Fruit fly (Drosophila melanogaster) whole organism, embryonic: Measurements from ENCODE around the gene Ir7g.

ENCODE experiments used
- BEAF-32 ChIP-seq: fragments of 200-800 bp; sonication (Bioruptor generic); optimal IDR thresholded peaks from 3 replicates; lab custom pipeline; 2017; ENCODE audit warnings: missing biosample characterization, missing genetic modification characterization, mild to moderate bottlenecking, moderate library complexity, missing genetic modification reagents
- CG1024 ChIP-seq: fragments of 200-800 bp; sonication (Bioruptor generic); IDR thresholded peaks from 2 replicates; pipeline ENCODE4 v1.3.6; 2022; ENCODE audit warnings: missing biosample characterization, missing genetic modification characterization
- CG10654 ChIP-seq: fragments of 200-800 bp; sonication (Bioruptor generic); optimal IDR thresholded peaks from 2 replicates; lab custom pipeline; 2016; ENCODE audit warnings: missing biosample characterization, missing genetic modification characterization
- CG11504 ChIP-seq: fragments of 200-800 bp; sonication (Bioruptor generic); optimal IDR thresholded peaks from 3 replicates; lab custom pipeline; 2019; ENCODE audit warnings: missing biosample characterization, mild to moderate bottlenecking, missing genetic modification characterization, moderate library complexity
- CG11723 ChIP-seq: fragments of 200-800 bp; sonication (Bioruptor generic); optimal IDR thresholded peaks from 2 replicates; lab custom pipeline; 2017; ENCODE audit warnings: missing biosample characterization, mild to moderate bottlenecking, missing genetic modification characterization
- CG12391 ChIP-seq: fragments of 200-800 bp; sonication (Bioruptor generic); optimal IDR thresholded peaks from 3 replicates; lab custom pipeline; 2018; ENCODE audit warnings: missing biosample characterization, mild to moderate bottlenecking, missing genetic modification characterization, moderate library complexity
- CG1603 ChIP-seq: fragments of 200-800 bp; sonication (Bioruptor generic); optimal IDR thresholded peaks from 2 replicates; lab custom pipeline; 2019; ENCODE audit warnings: missing biosample characterization, mild to moderate bottlenecking, missing genetic modification characterization, moderate library complexity
- CG2120 ChIP-seq: fragments of 200-800 bp; sonication (Bioruptor generic); optimal IDR thresholded peaks from 3 replicates; lab custom pipeline; 2016; ENCODE audit warnings: missing biosample characterization, missing genetic modification characterization
- CG30020 ChIP-seq: fragments of 200-800 bp; optimal IDR thresholded peaks from 2 replicates; lab custom pipeline; 2019; ENCODE audit warnings: missing biosample characterization, mild to moderate bottlenecking, missing genetic modification characterization, moderate library complexity
- CG30431 ChIP-seq: fragments of 200-800 bp; sonication (Bioruptor generic); optimal IDR thresholded peaks from 2 replicates; lab custom pipeline; 2017; ENCODE audit warnings: missing biosample characterization, missing genetic modification characterization
- CG33557 ChIP-seq: fragments of 200-800 bp; sonication (Bioruptor generic); optimal IDR thresholded peaks from 2 replicates; lab custom pipeline; 2019; ENCODE audit warnings: missing biosample characterization, mild to moderate bottlenecking, missing genetic modification characterization, moderate library complexity
- CG34224 ChIP-seq: fragments of 200-800 bp; sonication (Bioruptor generic); IDR thresholded peaks from 3 replicates; pipeline ENCODE4 v1.3.6; 2022; ENCODE audit warnings: missing biosample characterization, missing genetic modification characterization; ENCODE audit not compliant: partially characterized antibody
- CG42726 ChIP-seq: fragments of 200-800 bp; sonication (Bioruptor generic); IDR thresholded peaks from 2 replicates; pipeline ENCODE4 v1.3.6; 2022; ENCODE audit warnings: missing biosample characterization, missing genetic modification characterization; ENCODE audit not compliant: partially characterized antibody
- CG7839 ChIP-seq: fragments of 200-800 bp; sonication (Bioruptor generic); optimal IDR thresholded peaks from 3 replicates; lab custom pipeline; 2018; ENCODE audit warnings: missing biosample characterization, mild to moderate bottlenecking, missing genetic modification characterization, moderate library complexity
- CG7987 ChIP-seq: fragments of 200-800 bp; sonication (Bioruptor generic); optimal IDR thresholded peaks from 2 replicates; lab custom pipeline; 2018; ENCODE audit warnings: missing biosample characterization, mild to moderate bottlenecking, missing genetic modification characterization, moderate library complexity
- CG9437 ChIP-seq: fragments of 200-800 bp; sonication (Bioruptor generic); optimal IDR thresholded peaks from 2 replicates; lab custom pipeline; 2018; ENCODE audit warnings: missing biosample characterization, mild to moderate bottlenecking, missing genetic modification characterization
- CrebB ChIP-seq: fragments of 200-800 bp; sonication (Bioruptor generic); optimal IDR thresholded peaks from 3 replicates; lab custom pipeline; 2018; ENCODE audit warnings: missing biosample characterization, mild to moderate bottlenecking, missing genetic modification characterization
- Dbx ChIP-seq: fragments of 200-800 bp; sonication (Bioruptor generic); IDR thresholded peaks from 3 replicates; pipeline ENCODE4 v1.3.6; 2022; ENCODE audit warnings: missing biosample characterization, missing genetic modification characterization
- Dfd ChIP-seq, 2 experiments: fragments of >200 bp; optimal IDR thresholded peaks; 2 replicates each; lab custom pipeline; 2017; ENCODE audit warnings: missing biosample characterization in 2 of 2, missing genetic modification characterization in 2 of 2
- Doc3 ChIP-seq: fragments of 200-800 bp; sonication (Bioruptor generic); IDR thresholded peaks from 3 replicates; pipeline ENCODE4 v1.3.6; 2022; ENCODE audit warnings: missing biosample characterization, missing genetic modification characterization; ENCODE audit not compliant: partially characterized antibody
- Fer3 ChIP-seq: fragments of 200-800 bp; sonication (Bioruptor generic); optimal IDR thresholded peaks from 2 replicates; lab custom pipeline; 2018; ENCODE audit warnings: missing biosample characterization, mild to moderate bottlenecking, missing genetic modification characterization, moderate library complexity
- HHEX ChIP-seq: fragments of 200-800 bp; sonication (Bioruptor generic); optimal IDR thresholded peaks from 3 replicates; lab custom pipeline; 2017; ENCODE audit warnings: missing biosample characterization, mild to moderate bottlenecking, missing genetic modification characterization, missing genetic modification reagents
- HLH3B ChIP-seq: fragments of 200-800 bp; sonication (Bioruptor generic); IDR thresholded peaks from 2 replicates; pipeline ENCODE4 v1.3.6; 2022; ENCODE audit warnings: missing biosample characterization, missing genetic modification characterization
- HLH4C ChIP-seq: fragments of 200-800 bp; sonication (Bioruptor generic); IDR thresholded peaks from 3 replicates; pipeline ENCODE4 v1.3.6; 2022; ENCODE audit warnings: missing biosample characterization, missing genetic modification characterization; ENCODE audit not compliant: partially characterized antibody
- Nf-YB ChIP-seq: fragments of 200-800 bp; sonication (Bioruptor generic); optimal IDR thresholded peaks from 3 replicates; lab custom pipeline; 2019; ENCODE audit warnings: missing biosample characterization, mild to moderate bottlenecking, missing genetic modification characterization, moderate library complexity
- Oaz ChIP-seq: fragments of 200-800 bp; sonication (Bioruptor generic); IDR thresholded peaks from 2 replicates; pipeline ENCODE4 v1.3.6; 2022; ENCODE audit warnings: missing biosample characterization, missing genetic modification characterization
- Vsx1 ChIP-seq: fragments of 200-800 bp; sonication (Bioruptor generic); optimal IDR thresholded peaks from 2 replicates; lab custom pipeline; 2017; ENCODE audit warnings: missing biosample characterization, mild to moderate bottlenecking, missing genetic modification characterization, missing genetic modification reagents
- ara ChIP-seq: fragments of 200-800 bp; sonication (Bioruptor generic); IDR thresholded peaks from 2 replicates; pipeline ENCODE4 v1.3.6; 2022; ENCODE audit warnings: missing biosample characterization, missing genetic modification characterization
- ase ChIP-seq: fragments of 200-800 bp; sonication (Bioruptor generic); IDR thresholded peaks from 3 replicates; pipeline ENCODE4 v1.3.6; 2022; ENCODE audit warnings: missing biosample characterization, missing genetic modification characterization
- br ChIP-seq: fragments of >200 bp; optimal IDR thresholded peaks from 2 replicates; lab custom pipeline; 2017
- crc ChIP-seq: fragments of 200-800 bp; sonication (Bioruptor generic); optimal IDR thresholded peaks from 2 replicates; lab custom pipeline; 2016; ENCODE audit warnings: missing biosample characterization, missing genetic modification characterization
- dmrt99B ChIP-seq: fragments of 200-800 bp; sonication (Bioruptor generic); optimal IDR thresholded peaks from 2 replicates; lab custom pipeline; 2018; ENCODE audit warnings: missing biosample characterization, mild to moderate bottlenecking, missing genetic modification characterization, moderate library complexity
- ems ChIP-seq: fragments of 200-800 bp; sonication (Bioruptor generic); optimal IDR thresholded peaks from 3 replicates; lab custom pipeline; 2016; ENCODE audit warnings: missing biosample characterization, missing genetic modification characterization
- ewg ChIP-seq: fragments of 200-800 bp; sonication (Bioruptor generic); optimal IDR thresholded peaks from 3 replicates; lab custom pipeline; 2017; ENCODE audit warnings: mild to moderate bottlenecking, missing biosample characterization, missing genetic modification reagents, missing genetic modification characterization
- fd102C ChIP-seq: fragments of 200-800 bp; sonication (Bioruptor generic); optimal IDR thresholded peaks from 2 replicates; lab custom pipeline; 2018; ENCODE audit warnings: missing biosample characterization, mild to moderate bottlenecking, missing genetic modification characterization, moderate library complexity
- fd64A ChIP-seq: fragments of 200-800 bp; sonication (Bioruptor generic); optimal IDR thresholded peaks from 3 replicates; lab custom pipeline; 2018; ENCODE audit warnings: missing biosample characterization, mild to moderate bottlenecking, missing genetic modification characterization
- fu2 ChIP-seq: fragments of 200-800 bp; sonication (Bioruptor generic); optimal IDR thresholded peaks from 2 replicates; lab custom pipeline; 2016; ENCODE audit warnings: missing biosample characterization, missing genetic modification characterization
- gcm2 ChIP-seq: fragments of 200-800 bp; sonication (Bioruptor generic); optimal IDR thresholded peaks from 2 replicates; lab custom pipeline; 2016; ENCODE audit warnings: missing biosample characterization, missing genetic modification characterization
- knrl ChIP-seq: fragments of 200-800 bp; sonication (Bioruptor generic); IDR thresholded peaks from 3 replicates; pipeline ENCODE4 v1.3.6; 2022; ENCODE audit warnings: missing biosample characterization, missing genetic modification characterization; ENCODE audit not compliant: partially characterized antibody
- lilli ChIP-seq: fragments of 200-800 bp; sonication (Bioruptor generic); optimal IDR thresholded peaks from 3 replicates; lab custom pipeline; 2016; ENCODE audit warnings: missing biosample characterization, missing genetic modification characterization
- lola ChIP-seq, 3 experiments: fragments of >200 bp in 2 of 3; fragments of 200-800 bp in 1 of 3; sonication (Bioruptor generic) in 1 of 3; optimal IDR thresholded peaks; 2 replicates each; lab custom pipeline; 2017 to 2019; ENCODE audit warnings: missing biosample characterization in 3 of 3, missing genetic modification characterization in 3 of 3, mild to moderate bottlenecking in 1 of 3, moderate library complexity in 1 of 3
- nau ChIP-seq: fragments of 200-800 bp; sonication (Bioruptor generic); optimal IDR thresholded peaks from 3 replicates; lab custom pipeline; 2017; ENCODE audit warnings: missing biosample characterization, mild to moderate bottlenecking, missing genetic modification characterization, missing genetic modification reagents
- nom ChIP-seq: fragments of 200-800 bp; sonication (Bioruptor generic); optimal IDR thresholded peaks from 2 replicates; lab custom pipeline; 2017; ENCODE audit warnings: missing biosample characterization, missing genetic modification characterization, mild to moderate bottlenecking, moderate library complexity, missing genetic modification reagents
- odd ChIP-seq: fragments of 200-800 bp; sonication (Bioruptor generic); optimal IDR thresholded peaks from 2 replicates; lab custom pipeline; 2017; ENCODE audit warnings: missing biosample characterization, mild to moderate bottlenecking, missing genetic modification characterization
- otp ChIP-seq: fragments of 200-800 bp; sonication (Bioruptor generic); IDR thresholded peaks from 3 replicates; pipeline ENCODE4, ENCODE4 v1.3.6; 2022; ENCODE audit warnings: missing biosample characterization, missing genetic modification characterization
- ssp ChIP-seq: fragments of 200-800 bp; sonication (Bioruptor generic); IDR thresholded peaks from 2 replicates; pipeline ENCODE4 v1.3.6; 2022; ENCODE audit warnings: missing biosample characterization, missing genetic modification characterization
- tin ChIP-seq: fragments of 200-800 bp; sonication (Bioruptor generic); optimal IDR thresholded peaks from 3 replicates; lab custom pipeline; 2016; ENCODE audit warnings: missing biosample characterization, missing genetic modification characterization

Gene Ir7g

DNA sequence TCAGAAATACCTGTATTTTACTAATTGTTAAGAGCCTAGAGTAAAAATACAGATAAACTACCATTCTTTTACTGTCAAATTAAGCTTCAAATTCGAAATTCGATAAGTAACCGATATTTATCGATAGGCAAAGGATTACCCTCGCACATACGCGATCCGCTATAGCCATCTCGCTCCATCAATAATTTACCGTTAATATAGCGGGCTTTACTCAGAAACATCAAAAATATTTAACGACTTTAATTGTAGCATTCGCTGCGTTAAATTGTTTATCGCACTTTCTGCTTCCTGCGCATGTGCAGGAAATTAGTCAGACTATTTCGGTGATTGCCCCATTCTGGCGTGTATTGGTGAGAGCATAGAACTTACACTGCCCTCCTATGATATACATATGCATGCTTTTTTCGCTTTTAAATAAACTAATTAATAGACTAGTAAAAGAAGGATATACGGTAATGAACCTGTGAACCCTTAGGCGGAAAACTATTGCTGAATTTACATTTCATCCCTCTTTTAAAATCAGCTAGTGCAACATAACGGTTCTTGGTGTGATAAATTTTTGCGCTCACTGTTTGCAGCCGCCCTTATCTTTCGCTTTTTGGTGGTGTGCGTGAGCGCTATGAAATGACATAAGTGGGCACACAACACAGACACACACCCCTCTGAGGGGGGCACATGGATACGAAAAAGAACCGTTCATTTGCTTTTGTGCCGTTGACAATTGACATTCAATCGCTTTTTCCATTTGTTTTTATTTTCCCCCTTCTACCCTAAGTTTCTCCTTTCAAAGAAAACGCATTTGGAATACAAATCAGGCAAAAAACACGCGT, 24.0 kb downstream of the Ir7g start, which contains the start of the genes dpr14 and spidey (continued):
- peak; percentile 74 for TF ChIP-seq fd64A (GFP tag; lab: Kevin White, UChicago)
- peak; percentile 89 for TF ChIP-seq CG11504 (tag; lab: Kevin White, UChicago)
- peak; percentile 50 for TF ChIP-seq BEAF-32 (GFP tag; lab: Kevin White, UChicago)
- peak; percentile 46; the same call in 1 of the 3 replicates for TF ChIP-seq CG34224 (GFP tag; lab: Robert Waterston, UW)
- no peak for TF ChIP-seq CG42726 (GFP tag; lab: Robert Waterston, UW)
- TF ChIP-seq ase (GFP tag; lab: Robert Waterston, UW) = peak; percentile 86
- peak; percentile 86 for TF ChIP-seq tin (GFP tag; lab: Kevin White, UChicago)
- TF ChIP-seq Nf-YB (GFP tag; lab: Kevin White, UChicago) = peak; percentile 74
- peak; percentile 94 for TF ChIP-seq dmrt99B (tag; lab: Kevin White, UChicago)
- TF ChIP-seq CG30431 (GFP tag; lab: Kevin White, UChicago) = peak; percentile 82
- no peak for TF ChIP-seq br (lab: Kevin White, UChicago)
- TF ChIP-seq CG12391 (tag; lab: Kevin White, UChicago) = peak; percentile 91
- TF ChIP-seq CG1024 (GFP tag; lab: Robert Waterston, UW) = peak; percentile 61
- TF ChIP-seq ssp = peak; percentile 74
- peak; percentile 94 for TF ChIP-seq CG7839 (tag; lab: Kevin White, UChicago)
- peak; percentile 82 for TF ChIP-seq Vsx1 (GFP tag; lab: Kevin White, UChicago)
- peak; percentile 92 for TF ChIP-seq lilli (GFP tag; lab: Kevin White, UChicago)
- TF ChIP-seq HHEX (GFP tag; lab: Kevin White, UChicago) = peak; percentile 93
- TF ChIP-seq CG10654 (GFP tag; lab: Kevin White, UChicago) = peak; percentile 73
- TF ChIP-seq CG9437 (GFP tag; lab: Kevin White, UChicago) = peak; percentile 76
- peak; percentile 92 for TF ChIP-seq CG1603 (tag; lab: Kevin White, UChicago)
- TF ChIP-seq ems (GFP tag; lab: Kevin White, UChicago) = peak; percentile 89
- peak; percentile 89 for TF ChIP-seq HLH3B (GFP tag; lab: Robert Waterston, UW)
- 0 out of 3 replicates have a peak, but pooled peaks have one; percentile 15 for TF ChIP-seq Doc3 (GFP tag; lab: Robert Waterston, UW)
- peak in 1 of 3 experiments; percentile 76 for TF ChIP-seq lola (GFP tag; optimal IDR thresholded peaks at IDR 0.05; lab: Kevin White, UChicago)
- TF ChIP-seq ara = peak; percentile 77
- peak; percentile 48; the same call in 1 of the 3 replicates for TF ChIP-seq otp
- peak; percentile 87 for TF ChIP-seq CrebB
- TF ChIP-seq CG33557 = peak; percentile 77
- TF ChIP-seq nom (GFP tag; lab: Kevin White, UChicago) = peak; percentile 63
- TF ChIP-seq nau (GFP tag; lab: Kevin White, UChicago) = peak; percentile 87
- TF ChIP-seq Oaz = peak; percentile 86
- TF ChIP-seq CG7987 (GFP tag; lab: Kevin White, UChicago) = peak; percentile 78
- peak; percentile 96 for TF ChIP-seq CG2120 (GFP tag; lab: Kevin White, UChicago)
- TF ChIP-seq ewg (GFP tag; lab: Kevin White, UChicago) = peak; percentile 89
- TF ChIP-seq knrl = no peak
- peak; percentile 56 for TF ChIP-seq CG30020 (tag; lab: Kevin White, UChicago)
- peak; percentile 37 for TF ChIP-seq fd102C (GFP tag; lab: Kevin White, UChicago)
- peak; percentile 93 for TF ChIP-seq Fer3 (tag; lab: Kevin White, UChicago)
- peak; percentile 84 for TF ChIP-seq odd
- TF ChIP-seq CG11723 (GFP tag; lab: Kevin White, UChicago) = peak; percentile 80
- peak; percentile 73 for TF ChIP-seq crc (GFP tag; lab: Kevin White, UChicago)
- peak; percentile 62; the same call in 2 of the 3 replicates for TF ChIP-seq HLH4C (GFP tag; lab: Robert Waterston, UW)
- TF ChIP-seq fu2 = peak; percentile 89
- TF ChIP-seq Dbx (GFP tag; lab: Robert Waterston, UW) = peak; percentile 90
- TF ChIP-seq gcm2 (GFP tag; lab: Kevin White, UChicago) = peak; percentile 81
- TF ChIP-seq Dfd (GFP tag; optimal IDR thresholded peaks at IDR 0.05; lab: Kevin White, UChicago) = no peak
